Fruit fly (Drosophila melanogaster): Measurements from ENCODE around the gene CG42514.

CG42514 gene

dm6 chr3L:16491006-16491605 is 4.9 kb downstream of the CG42514 start:
- no peak for TF ChIP-seq rgr (GFP tag; optimal IDR thresholded peaks at IDR 0.05)
- TF ChIP-seq Vsx2 (GFP tag; optimal IDR thresholded peaks at IDR 0.05; ENCODE audit: partially characterized antibody): no peak
- TF ChIP-seq GATAd (GFP tag; optimal IDR thresholded peaks at IDR 0.05): no peak
- no peak for TF ChIP-seq jim (GFP tag; optimal IDR thresholded peaks at IDR 0.05)
- TF ChIP-seq OdsH (GFP tag; optimal IDR thresholded peaks at IDR 0.05): no peak
- no peak for TF ChIP-seq Abd-B (GFP tag; optimal IDR thresholded peaks at IDR 0.05)
- TF ChIP-seq N (GFP tag; optimal IDR thresholded peaks at IDR 0.05): no peak
- TF ChIP-seq h (GFP tag; optimal IDR thresholded peaks at IDR 0.05): no peak

dm6 chr3L:16490583-16490880 is 5.5 kb downstream of the CG42514 start:
- TF ChIP-seq br (GFP tag; optimal IDR thresholded peaks at IDR 0.05) (peak; percentile 73), dmrt93B (GFP tag; optimal IDR thresholded peaks at IDR 0.05) (peak; percentile 73), Hr83 (GFP tag; optimal IDR thresholded peaks at IDR 0.05; ENCODE audit: poor library complexity, severe bottlenecking) (no peak), Dfd (GFP tag; optimal IDR thresholded peaks at IDR 0.05) (no peak), ey (GFP tag; optimal IDR thresholded peaks at IDR 0.05) (peak; percentile 84), brk (GFP tag; optimal IDR thresholded peaks at IDR 0.05) (peak; percentile 48), pan (optimal IDR thresholded peaks at IDR 0.05) (no peak), jim (GFP tag; optimal IDR thresholded peaks at IDR 0.05) (no peak), Jra (GFP tag; optimal IDR thresholded peaks at IDR 0.05) (no peak), Hr78 (GFP tag; optimal IDR thresholded peaks at IDR 0.05) (no peak), OdsH (GFP tag; optimal IDR thresholded peaks at IDR 0.05) (peak; percentile 88), Vsx2 (GFP tag; optimal IDR thresholded peaks at IDR 0.05; ENCODE audit: partially characterized antibody) (no peak), Abd-B (GFP tag; optimal IDR thresholded peaks at IDR 0.05) (no peak), tai (GFP tag; optimal IDR thresholded peaks at IDR 0.05) (peak; percentile 66), Mio (GFP tag; optimal IDR thresholded peaks at IDR 0.05) (no peak), Sp1 (GFP tag; optimal IDR thresholded peaks at IDR 0.05) (peak; percentile 81), dl (GFP tag; optimal IDR thresholded peaks at IDR 0.05; ENCODE audit: insufficient read depth in 1 of 2, partially characterized antibody in 2 of 2) (no peak), N (GFP tag; optimal IDR thresholded peaks at IDR 0.05) (no peak), dsf (GFP tag; optimal IDR thresholded peaks at IDR 0.05; ENCODE audit: borderline replicate concordance) (no peak), woc (GFP tag; optimal IDR thresholded peaks at IDR 0.05) (no peak), usp (GFP tag; optimal IDR thresholded peaks at IDR 0.05) (no peak), Myc (optimal IDR thresholded peaks at IDR 0.05) (no peak), CG9705 (GFP tag; optimal IDR thresholded peaks at IDR 0.05) (peak; percentile 46), Rel (GFP tag; optimal IDR thresholded peaks at IDR 0.05) (peak; percentile 70), Rel (tag; optimal IDR thresholded peaks at IDR 0.05) (no peak), CG32264 (GFP tag; optimal IDR thresholded peaks at IDR 0.05) (no peak), HLH106 (tag; optimal IDR thresholded peaks at IDR 0.05) (peak; percentile 83), sv (GFP tag; optimal IDR thresholded peaks at IDR 0.05) (no peak), rgr (GFP tag; optimal IDR thresholded peaks at IDR 0.05) (peak; percentile 82), GATAd (GFP tag; optimal IDR thresholded peaks at IDR 0.05) (no peak), foxo (GFP tag; optimal IDR thresholded peaks at IDR 0.05) (peak in 1 of 2 experiments; percentile 88), CrebA (GFP tag; optimal IDR thresholded peaks at IDR 0.05; ENCODE audit: borderline replicate concordance) (peak; percentile 49), fru (GFP tag; optimal IDR thresholded peaks at IDR 0.05) (peak; percentile 85), Hnf4 (GFP tag; optimal IDR thresholded peaks at IDR 0.05) (peak; percentile 67), h (GFP tag; optimal IDR thresholded peaks at IDR 0.05) (peak; percentile 88), psq (GFP tag; optimal IDR thresholded peaks at IDR 0.05) (peak; percentile 70), lola (GFP tag; optimal IDR thresholded peaks at IDR 0.05) (no peak), Dif (GFP tag; optimal IDR thresholded peaks at IDR 0.05; ENCODE audit: partially characterized antibody) (no peak), sage (GFP tag; optimal IDR thresholded peaks at IDR 0.05) (peak; percentile 80)

Measured in whole organism, wandering third instar larva.